Worm (Caenorhabditis elegans): Measurements from ENCODE around the gene R10F2.6.

The R10F2.6 gene

ce11 chrIII:2899705-2900104 is 44.2 kb downstream of the R10F2.6 start:
- TF ChIP-seq ets-7 (tag; optimal IDR thresholded peaks at IDR 0.05) (no peak), hmg-4 (GFP tag; optimal IDR thresholded peaks at IDR 0.05) (no peak), hmbx-1 (tag; optimal IDR thresholded peaks at IDR 0.05) (no peak), ama-1 (optimal IDR thresholded peaks at IDR 0.05) (no peak), flt-1 (GFP tag; IDR thresholded peaks at IDR 0.05) (no peak), sea-1 (GFP tag; conservative IDR thresholded peaks at IDR 0.05) (no peak), aly-1 (tag; optimal IDR thresholded peaks at IDR 0.05) (no peak), tbx-37 (GFP tag; conservative IDR thresholded peaks at IDR 0.05) (no peak), B0310.2 (tag; optimal IDR thresholded peaks at IDR 0.05) (no peak), ceh-36 (tag; optimal IDR thresholded peaks at IDR 0.05) (no peak), pes-1 (GFP tag; IDR thresholded peaks at IDR 0.05) (no peak), tra-4 (tag; optimal IDR thresholded peaks at IDR 0.05) (no peak), F13C5.2 (tag; optimal IDR thresholded peaks at IDR 0.05) (no peak), hnd-1 (tag; optimal IDR thresholded peaks at IDR 0.05) (no peak), ceh-13 (GFP tag; optimal IDR thresholded peaks at IDR 0.05) (no peak), tbx-11 (GFP tag; IDR thresholded peaks at IDR 0.05) (no peak)

- TF ChIP-seq tbx-37 (GFP tag; conservative IDR thresholded peaks at IDR 0.05) = no peak
- TF ChIP-seq B0310.2 (tag; optimal IDR thresholded peaks at IDR 0.05) = no peak
- no peak for TF ChIP-seq ets-7 (tag; optimal IDR thresholded peaks at IDR 0.05)
- no peak for TF ChIP-seq hmbx-1 (tag; optimal IDR thresholded peaks at IDR 0.05)
- no peak for TF ChIP-seq pes-1 (GFP tag; IDR thresholded peaks at IDR 0.05)
- no peak for TF ChIP-seq hnd-1 (tag; optimal IDR thresholded peaks at IDR 0.05)
- TF ChIP-seq tra-4 (tag; optimal IDR thresholded peaks at IDR 0.05) = no peak
- TF ChIP-seq ama-1 (optimal IDR thresholded peaks at IDR 0.05) = no peak
- TF ChIP-seq ceh-13 (GFP tag; optimal IDR thresholded peaks at IDR 0.05) = no peak
- no peak for TF ChIP-seq tbx-11 (GFP tag; IDR thresholded peaks at IDR 0.05)
- TF ChIP-seq aly-1 (tag; optimal IDR thresholded peaks at IDR 0.05) = no peak
- no peak for TF ChIP-seq hmg-4 (GFP tag; optimal IDR thresholded peaks at IDR 0.05)
- no peak for TF ChIP-seq F13C5.2 (tag; optimal IDR thresholded peaks at IDR 0.05)
- no peak for TF ChIP-seq flt-1 (GFP tag; IDR thresholded peaks at IDR 0.05)
- no peak for TF ChIP-seq scrt-1 (GFP tag; IDR thresholded peaks at IDR 0.05)
- TF ChIP-seq sea-1 (GFP tag; conservative IDR thresholded peaks at IDR 0.05) = no peak
- no peak for TF ChIP-seq ceh-36 (tag; optimal IDR thresholded peaks at IDR 0.05)
Measured at ce11 chrIII:2891443-2891842, 52.5 kb downstream of the R10F2.6 start, which contains the start of gene F56F11.1. Gene F56F11.1 (plus strand): TSS chrIII:2891743.
